Fruit fly (Drosophila melanogaster): Measurements from ENCODE around the gene Rtel1.
A peak's percentile ranks its signal among the peaks of the same experiment; 100 is the strongest.

The Rtel1 gene

DNA sequence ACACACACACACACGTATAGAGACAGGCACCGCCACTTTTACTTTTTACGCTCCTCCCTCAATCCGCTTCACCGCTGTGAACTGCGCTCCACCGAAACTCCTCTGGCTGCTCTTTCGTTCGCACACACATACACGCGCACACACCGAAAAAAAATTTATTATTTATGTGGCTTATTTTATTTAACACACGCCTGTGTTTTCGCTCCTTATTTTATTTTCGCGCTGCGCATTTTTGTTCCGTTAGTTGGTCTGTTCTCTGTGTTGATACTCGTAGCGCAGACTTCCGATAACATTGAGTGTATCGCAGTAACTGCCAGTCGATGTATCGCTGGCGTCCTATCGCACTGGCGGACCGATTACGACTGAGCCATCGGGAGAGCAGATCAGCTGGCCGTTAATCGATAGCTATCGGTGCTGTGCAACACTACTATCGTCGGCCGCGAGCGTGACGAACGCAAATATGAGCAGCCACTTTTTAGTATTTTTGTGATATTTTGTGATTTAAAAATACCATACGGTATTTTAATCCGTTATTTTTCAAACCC is 9.8 kb upstream of the Rtel1 start, which contains the start of gene Snx27 (continued):
- peak; percentile 51 for TF ChIP-seq CG9609 (GFP tag; optimal IDR thresholded peaks at IDR 0.05)
- TF ChIP-seq tll (GFP tag; optimal IDR thresholded peaks at IDR 0.05) = no peak
- peak; percentile 37 for TF ChIP-seq shn (GFP tag; optimal IDR thresholded peaks at IDR 0.05)
- no peak for TF ChIP-seq Lim3 (GFP tag; IDR thresholded peaks at IDR 0.05)
- TF ChIP-seq zen (tag; optimal IDR thresholded peaks at IDR 0.05) = peak; percentile 14
- TF ChIP-seq CkIIα-i1 (GFP tag; IDR thresholded peaks at IDR 0.05) = no peak
- TF ChIP-seq CG1233 (GFP tag; optimal IDR thresholded peaks at IDR 0.05) = peak; percentile 12
- peak; percentile 57 for TF ChIP-seq maf-S (GFP tag; optimal IDR thresholded peaks at IDR 0.05)
- TF ChIP-seq Aef1 (GFP tag; IDR thresholded peaks at IDR 0.05) = peak; percentile 36; the same call in 1 of the 3 replicates
- TF ChIP-seq D (optimal IDR thresholded peaks at IDR 0.05) = no peak
- TF ChIP-seq D (GFP tag; optimal IDR thresholded peaks at IDR 0.05) = no peak
- TF ChIP-seq CG8290 (GFP tag; optimal IDR thresholded peaks at IDR 0.05) = peak; percentile 38
- peak in 1 of 2 experiments; percentile 87 for TF ChIP-seq CG8290 (tag; optimal IDR thresholded peaks at IDR 0.05)
- TF ChIP-seq CG12744 (GFP tag; optimal IDR thresholded peaks at IDR 0.05) = peak; percentile 9
- TF ChIP-seq gcm (GFP tag; optimal IDR thresholded peaks at IDR 0.05) = peak; percentile 31
- TF ChIP-seq esg (GFP tag; conservative IDR thresholded peaks at IDR 0.05) = no peak
- TF ChIP-seq D19A (tag; optimal IDR thresholded peaks at IDR 0.05) = peak; percentile 16
- TF ChIP-seq twi (tag; optimal IDR thresholded peaks at IDR 0.05) = no peak
- TF ChIP-seq Dref (GFP tag; IDR thresholded peaks at IDR 0.05) = peak; percentile 99
- TF ChIP-seq CG8478 (optimal IDR thresholded peaks at IDR 0.05) = no peak
- TF ChIP-seq CG14860 (GFP tag; IDR thresholded peaks at IDR 0.05; ENCODE audit: partially characterized antibody) = peak; percentile 99
- TF ChIP-seq CG9215 (GFP tag; IDR thresholded peaks at IDR 0.05) = no peak; the same call in 1 of the 2 replicates
- TF ChIP-seq Mes4 (GFP tag; optimal IDR thresholded peaks at IDR 0.05) = peak; percentile 54
- no peak for TF ChIP-seq jing (GFP tag; optimal IDR thresholded peaks at IDR 0.05)
- peak; percentile 93 for TF ChIP-seq Blimp-1 (GFP tag; optimal IDR thresholded peaks at IDR 0.05)
- TF ChIP-seq HLH4C (GFP tag; IDR thresholded peaks at IDR 0.05; ENCODE audit: partially characterized antibody) = peak; percentile 99
- peak; percentile 87 for TF ChIP-seq CG3847 (GFP tag; IDR thresholded peaks at IDR 0.05)
- TF ChIP-seq ewg (GFP tag; optimal IDR thresholded peaks at IDR 0.05) = peak; percentile 23
- TF ChIP-seq grau (tag; optimal IDR thresholded peaks at IDR 0.05) = peak; percentile 55
- 0 out of 2 replicates have a peak, but pooled peaks have one; percentile 21 for TF ChIP-seq sisA (GFP tag; IDR thresholded peaks at IDR 0.05)
- no peak for TF ChIP-seq C15 (GFP tag; IDR thresholded peaks at IDR 0.05)
- no peak for TF ChIP-seq Ssrp (tag; optimal IDR thresholded peaks at IDR 0.05)
- peak; percentile 83 for TF ChIP-seq gro (GFP tag; optimal IDR thresholded peaks at IDR 0.05)
- peak; percentile 96 for TF ChIP-seq Sry-δ (GFP tag; optimal IDR thresholded peaks at IDR 0.05)
- no peak for TF ChIP-seq wdn (GFP tag; IDR thresholded peaks at IDR 0.05)
- TF ChIP-seq CG6272 (GFP tag; IDR thresholded peaks at IDR 0.05) = peak; percentile 71
- peak; percentile 26 for TF ChIP-seq ftz-f1 (GFP tag; optimal IDR thresholded peaks at IDR 0.05)
- TF ChIP-seq Ravus (GFP tag; IDR thresholded peaks at IDR 0.05) = no peak
- TF ChIP-seq Rfx (GFP tag; IDR thresholded peaks at IDR 0.05) = peak; percentile 79
- no peak for TF ChIP-seq kni (GFP tag; optimal IDR thresholded peaks at IDR 0.05)
- peak; percentile 44 for TF ChIP-seq CG3163 (GFP tag; optimal IDR thresholded peaks at IDR 0.05)
- TF ChIP-seq CG17568 (GFP tag; optimal IDR thresholded peaks at IDR 0.05) = peak; percentile 19
- no peak for TF ChIP-seq CG12219 (GFP tag; optimal IDR thresholded peaks at IDR 0.05)
- no peak for TF ChIP-seq tin (GFP tag; optimal IDR thresholded peaks at IDR 0.05)
- TF ChIP-seq caup (GFP tag; optimal IDR thresholded peaks at IDR 0.05; ENCODE audit: severe bottlenecking) = peak; percentile 42
- TF ChIP-seq Doc3 (GFP tag; IDR thresholded peaks at IDR 0.05; ENCODE audit: partially characterized antibody) = peak; percentile 97
- TF ChIP-seq Hr3 (GFP tag; optimal IDR thresholded peaks at IDR 0.05) = peak; percentile 48
- peak; percentile 37; the same call in 1 of the 3 replicates for TF ChIP-seq CG34422 (GFP tag; IDR thresholded peaks at IDR 0.05)
- TF ChIP-seq CG9932 (GFP tag; IDR thresholded peaks at IDR 0.05) = peak; percentile 92
- TF ChIP-seq CG6791 (GFP tag; IDR thresholded peaks at IDR 0.05; ENCODE audit: partially characterized antibody) = peak; percentile 100
- peak; percentile 98 for TF ChIP-seq nerfin-2 (GFP tag; IDR thresholded peaks at IDR 0.05; ENCODE audit: partially characterized antibody)

All from whole organism, embryonic.